Worm (Caenorhabditis elegans) whole organism, young adult: ENCODE results near the gene srh-235.

ENCODE experiments used
- B0261.1 ChIP-seq: sonication (generic microtip); optimal IDR thresholded peaks from 2 replicates; lab custom pipeline; 2016; ENCODE audit warnings: mild to moderate bottlenecking, missing genetic modification characterization, moderate library complexity, missing compliant biosample characterization
- C06A6.2 ChIP-seq: fragments of 200-800 bp; sonication (Bioruptor generic); conservative IDR thresholded peaks from 2 replicates; pipeline ENCODE4 v1.3.6; 2022; ENCODE audit warnings: missing genetic modification characterization, missing compliant biosample characterization
- Y56A3A.18 ChIP-seq: fragments of 200-800 bp; sonication (Bioruptor generic); IDR thresholded peaks from 2 replicates; pipeline ENCODE4 v1.3.6; 2022; ENCODE audit warnings: missing genetic modification reagents, missing genetic modification characterization, missing compliant biosample characterization
- Y79H2A.3 ChIP-seq: fragments of 200-800 bp; sonication (Bioruptor generic); conservative IDR thresholded peaks from 2 replicates; pipeline ENCODE4 v1.3.6; 2022; ENCODE audit warnings: missing genetic modification reagents, missing genetic modification characterization, missing compliant biosample characterization
- ZK185.1 ChIP-seq: sonication (generic microtip); optimal IDR thresholded peaks from 2 replicates; lab custom pipeline; 2016; ENCODE audit warnings: mild to moderate bottlenecking, missing genetic modification characterization, missing compliant biosample characterization; ENCODE audit not compliant: poor library complexity, severe bottlenecking
- atf-7 ChIP-seq: sonication (generic microtip); optimal IDR thresholded peaks from 2 replicates; lab custom pipeline; 2017; ENCODE audit warnings: mild to moderate bottlenecking, missing genetic modification characterization, missing compliant biosample characterization
- attf-6 ChIP-seq: fragments of 200-800 bp; sonication (Bioruptor generic); IDR thresholded peaks from 2 replicates; pipeline ENCODE4 v1.3.6; 2022; ENCODE audit warnings: missing genetic modification reagents, missing genetic modification characterization, missing compliant biosample characterization
- bed-1 ChIP-seq: fragments of 200-800 bp; sonication (Bioruptor generic); IDR thresholded peaks from 2 replicates; pipeline ENCODE4 v1.3.6; 2022; ENCODE audit warnings: missing genetic modification reagents, missing genetic modification characterization, missing compliant biosample characterization
- ccch-3 ChIP-seq: fragments of 200-800 bp; sonication (Bioruptor generic); optimal IDR thresholded peaks from 2 replicates; lab custom pipeline; 2018; ENCODE audit warnings: mild to moderate bottlenecking, missing genetic modification characterization, missing compliant biosample characterization
- cebp-1 ChIP-seq, 2 experiments: fragments of 200-800 bp in 1 of 2; sonication (Bioruptor generic) in 1 of 2; sonication (generic microtip) in 1 of 2; IDR thresholded peaks in 1 of 2; optimal IDR thresholded peaks in 1 of 2; 2 replicates each; pipeline versions ENCODE4 v1.3.6 to Lab custom; 2017 to 2022; ENCODE audit warnings: missing compliant biosample characterization in 2 of 2, missing genetic modification characterization in 2 of 2, mild to moderate bottlenecking in 1 of 2, missing genetic modification reagents in 1 of 2, moderate library complexity in 1 of 2
- ceh-27 ChIP-seq: fragments of 200-800 bp; sonication (Bioruptor generic); optimal IDR thresholded peaks from 2 replicates; lab custom pipeline; 2018; ENCODE audit warnings: mild to moderate bottlenecking, missing genetic modification characterization, moderate library complexity, missing compliant biosample characterization
- dpff-1 ChIP-seq: sonication (generic microtip); optimal IDR thresholded peaks from 2 replicates; lab custom pipeline; 2017; ENCODE audit warnings: mild to moderate bottlenecking, missing genetic modification characterization, missing compliant biosample characterization
- hmg-1.2 ChIP-seq: fragments of 200-800 bp; sonication (Bioruptor generic); IDR thresholded peaks from 2 replicates; pipeline ENCODE4 v1.3.6; 2022; ENCODE audit warnings: missing genetic modification reagents, missing genetic modification characterization, missing compliant biosample characterization
- hrde-1 ChIP-seq: sonication (generic microtip); optimal IDR thresholded peaks from 2 replicates; lab custom pipeline; 2016; ENCODE audit warnings: missing genetic modification characterization, mild to moderate bottlenecking, missing compliant biosample characterization, moderate library complexity, missing genotype, missing genetic modification reagents, borderline replicate concordance
- lin-26 ChIP-seq: fragments of 200-800 bp; sonication (Bioruptor generic); IDR thresholded peaks from 2 replicates; pipeline ENCODE4 v1.3.6; 2022; ENCODE audit warnings: missing genetic modification reagents, missing genetic modification characterization, missing compliant biosample characterization
- lsl-1 ChIP-seq: fragments of 200-800 bp; sonication (Bioruptor generic); optimal IDR thresholded peaks from 2 replicates; lab custom pipeline; 2018; ENCODE audit warnings: mild to moderate bottlenecking, missing genetic modification characterization, moderate library complexity, missing compliant biosample characterization
- madf-6 ChIP-seq: fragments of 200-800 bp; sonication (Bioruptor generic); IDR thresholded peaks from 2 replicates; pipeline ENCODE4 v1.3.6; 2022; ENCODE audit warnings: missing genetic modification reagents, missing genetic modification characterization, missing compliant biosample characterization
- madf-8 ChIP-seq: fragments of 200-800 bp; sonication (Bioruptor generic); conservative IDR thresholded peaks from 2 replicates; pipeline ENCODE4 v1.3.6; 2022; ENCODE audit warnings: missing genetic modification reagents, missing genetic modification characterization, missing compliant biosample characterization
- nhr-90 ChIP-seq: sonication (generic microtip); optimal IDR thresholded peaks from 2 replicates; lab custom pipeline; 2016; ENCODE audit warnings: missing genotype, mild to moderate bottlenecking, missing genetic modification characterization, missing compliant biosample characterization
- pbrm-1 ChIP-seq: fragments of 200-800 bp; sonication (Bioruptor generic); IDR thresholded peaks from 2 replicates; pipeline ENCODE4 v1.3.6; 2022; ENCODE audit warnings: missing genetic modification reagents, missing genetic modification characterization, missing compliant biosample characterization
- rpc-1 ChIP-seq, 2 experiments: fragments of 150-350 bp in 1 of 2; sonication (generic microtip) in 1 of 2; optimal IDR thresholded peaks; 2 replicates each; lab custom pipeline; 2014 to 2018; ENCODE audit warnings: missing biosample characterization in 1 of 2, missing genetic modification characterization in 1 of 2, missing genetic modification reagents in 1 of 2, missing genotype in 1 of 2
- sptf-2 ChIP-seq: fragments of 200-800 bp; sonication (Bioruptor generic); optimal IDR thresholded peaks from 2 replicates; lab custom pipeline; 2018; ENCODE audit warnings: mild to moderate bottlenecking, missing genetic modification characterization, missing compliant biosample characterization
- tbp1 ChIP-seq: fragments of 200-800 bp; sonication (Bioruptor generic); optimal IDR thresholded peaks from 2 replicates; lab custom pipeline; 2018; ENCODE audit warnings: mild to moderate bottlenecking, missing genetic modification characterization, missing compliant biosample characterization
- tlf-1 ChIP-seq: fragments of 200-800 bp; sonication (Bioruptor generic); optimal IDR thresholded peaks from 2 replicates; lab custom pipeline; 2018; ENCODE audit warnings: mild to moderate bottlenecking, missing genetic modification characterization, missing compliant biosample characterization
- unc-130 ChIP-seq: sonication (generic microtip); optimal IDR thresholded peaks from 2 replicates; lab custom pipeline; 2016; ENCODE audit warnings: missing genetic modification reagents, missing genetic modification characterization, missing compliant biosample characterization
- zfh-2 ChIP-seq: fragments of 200-800 bp; sonication (Bioruptor generic); conservative IDR thresholded peaks from 2 replicates; pipeline ENCODE4 v1.3.6; 2022; ENCODE audit warnings: missing genetic modification reagents, missing genetic modification characterization, missing compliant biosample characterization
- zim-3 ChIP-seq: sonication (generic microtip); optimal IDR thresholded peaks from 2 replicates; lab custom pipeline; 2017; ENCODE audit warnings: mild to moderate bottlenecking, missing genetic modification characterization, moderate library complexity, missing compliant biosample characterization
- ztf-18 ChIP-seq: sonication (generic microtip); optimal IDR thresholded peaks from 2 replicates; lab custom pipeline; 2016; ENCODE audit warnings: missing genotype, mild to moderate bottlenecking, missing genetic modification characterization, missing compliant biosample characterization
- ztf-22 ChIP-seq: fragments of 200-800 bp; sonication (Bioruptor generic); optimal IDR thresholded peaks from 2 replicates; lab custom pipeline; 2018; ENCODE audit warnings: mild to moderate bottlenecking, missing genetic modification characterization, moderate library complexity, missing compliant biosample characterization
- ztf-25 ChIP-seq: fragments of 200-800 bp; sonication (Bioruptor generic); IDR thresholded peaks from 2 replicates; pipeline ENCODE4 v1.3.6; 2022; ENCODE audit warnings: missing genetic modification reagents, missing genetic modification characterization, missing compliant biosample characterization
- ztf-28 ChIP-seq: fragments of 200-800 bp; sonication (Bioruptor generic); IDR thresholded peaks from 2 replicates; pipeline ENCODE4 v1.3.6; 2022; ENCODE audit warnings: missing genetic modification reagents, missing genetic modification characterization, missing compliant biosample characterization

Gene srh-235

ce11 chrV:17471564-17471963, at the start of gene srh-235:
Gene srh-235 (minus strand): TSS chrV:17471664.
- TF ChIP-seq pbrm-1 (GFP tag; lab: Robert Waterston, UW) = no peak
- TF ChIP-seq attf-6 (GFP tag; lab: Robert Waterston, UW) = no peak
- no peak for TF ChIP-seq madf-8
- TF ChIP-seq Y79H2A.3 (GFP tag; lab: Robert Waterston, UW) = no peak
- no peak for TF ChIP-seq ztf-22 (GFP tag; lab: Kevin White, UChicago)
- no peak for TF ChIP-seq tlf-1 (GFP tag; lab: Kevin White, UChicago)
- no peak for TF ChIP-seq ztf-18 (tag; lab: Kevin White, UChicago)
- no peak for TF ChIP-seq lsl-1 (GFP tag; lab: Kevin White, UChicago)

- TF ChIP-seq bed-1 (no peak), ceh-27 (GFP tag; lab: Kevin White, UChicago) (no peak), C06A6.2 (GFP tag; lab: Robert Waterston, UW) (no peak), zim-3 (no peak), ccch-3 (no peak), hmg-1.2 (GFP tag; lab: Robert Waterston, UW) (no peak)
Measured at ce11 chrV:17520735-17521134, 49.3 kb upstream of the srh-235 start, which contains the start of gene fbxa-136. Gene fbxa-136 (plus strand): TSS chrV:17521035.

- TF ChIP-seq cebp-1 (GFP tag; IDR thresholded peaks at IDR 0.05; lab: Robert Waterston, UW) (no peak), cebp-1 (tag; optimal IDR thresholded peaks at IDR 0.05; lab: Kevin White, UChicago) (no peak), madf-6 (GFP tag; lab: Robert Waterston, UW) (0 out of 2 replicates have a peak, but pooled peaks have one; percentile 27), hrde-1 (tag; lab: Kevin White, UChicago) (peak; percentile 50), atf-7 (tag; lab: Kevin White, UChicago) (no peak), tbp1 (GFP tag; lab: Kevin White, UChicago) (peak; percentile 73), Y56A3A.18 (no peak), ztf-18 (tag; lab: Kevin White, UChicago) (peak; percentile 25), unc-130 (no peak), nhr-90 (tag; lab: Kevin White, UChicago) (no peak), lin-26 (peak; percentile 64; the same call in 1 of the 2 replicates), sptf-2 (GFP tag; lab: Kevin White, UChicago) (no peak), B0261.1 (tag; lab: Kevin White, UChicago) (peak; percentile 44), ZK185.1 (tag; lab: Kevin White, UChicago) (no peak), rpc-1 (optimal IDR thresholded peaks at IDR 0.05; lab: Kevin White, UChicago) (peak; percentile 47), rpc-1 (tag; optimal IDR thresholded peaks at IDR 0.05; lab: Kevin White, UChicago) (peak; percentile 79), ztf-25 (GFP tag; lab: Robert Waterston, UW) (0 out of 2 replicates have a peak, but pooled peaks have one; percentile 50), dpff-1 (tag; lab: Kevin White, UChicago) (no peak), attf-6 (GFP tag; lab: Robert Waterston, UW) (peak; percentile 67; the same call in 1 of the 2 replicates)
Measured at ce11 chrV:17513831-17514230, 42.4 kb upstream of the srh-235 start.

ce11 chrV:17512763-17513162, 41.3 kb upstream of the srh-235 start:
- TF ChIP-seq tbp1 (GFP tag; lab: Kevin White, UChicago) (no peak), ztf-28 (GFP tag; lab: Robert Waterston, UW) (0 out of 2 replicates have a peak, but pooled peaks have one; percentile 18), zfh-2 (GFP tag; lab: Robert Waterston, UW) (peak; percentile 70; the same call in 1 of the 2 replicates)
